Fruit fly (Drosophila melanogaster) whole organism, embryonic: ENCODE measurements around the gene Vha16-3.

Source experiments
- Awh ChIP-seq: fragments of 200-800 bp; sonication (Bioruptor generic); IDR thresholded peaks from 2 replicates; pipeline ENCODE4, ENCODE4 v1.3.6; 2022; ENCODE audit warnings: missing biosample characterization, missing genetic modification characterization
- BtbVII ChIP-seq: fragments of 200-800 bp; sonication (Bioruptor generic); optimal IDR thresholded peaks from 3 replicates; lab custom pipeline; 2017; ENCODE audit warnings: missing biosample characterization, mild to moderate bottlenecking, missing genetic modification characterization
- CG10274 ChIP-seq: fragments of 200-800 bp; sonication (Bioruptor generic); optimal IDR thresholded peaks from 3 replicates; lab custom pipeline; 2017; ENCODE audit warnings: missing biosample characterization, mild to moderate bottlenecking, missing genetic modification characterization
- CG1832 ChIP-seq: fragments of 200-800 bp; sonication (Bioruptor generic); optimal IDR thresholded peaks from 2 replicates; lab custom pipeline; 2017; ENCODE audit warnings: missing biosample characterization, mild to moderate bottlenecking, missing genetic modification characterization, inconsistent platforms
- CG30020 ChIP-seq: fragments of 200-800 bp; optimal IDR thresholded peaks from 2 replicates; lab custom pipeline; 2019; ENCODE audit warnings: missing biosample characterization, mild to moderate bottlenecking, missing genetic modification characterization, moderate library complexity
- CG33213 ChIP-seq: fragments of 200-800 bp; sonication (Bioruptor generic); optimal IDR thresholded peaks from 3 replicates; lab custom pipeline; 2016; ENCODE audit warnings: missing biosample characterization, missing genetic modification characterization
- CG4360 ChIP-seq: fragments of 200-800 bp; sonication (Bioruptor generic); IDR thresholded peaks from 2 replicates; pipeline ENCODE4 v1.3.6; 2022; ENCODE audit warnings: missing biosample characterization, missing genetic modification characterization
- CG4404 ChIP-seq: fragments of 200-800 bp; sonication (Bioruptor generic); IDR thresholded peaks from 2 replicates; pipeline ENCODE4 v1.3.6; 2022; ENCODE audit warnings: missing biosample characterization, missing genetic modification characterization
- CG4854 ChIP-seq: fragments of 200-800 bp; sonication (Bioruptor generic); optimal IDR thresholded peaks from 2 replicates; lab custom pipeline; 2016; ENCODE audit warnings: missing biosample characterization, missing genetic modification characterization, inconsistent platforms
- CG6791 ChIP-seq: fragments of 200-800 bp; sonication (Bioruptor generic); IDR thresholded peaks from 3 replicates; pipeline ENCODE4 v1.3.6; 2022; ENCODE audit warnings: missing biosample characterization, missing genetic modification characterization; ENCODE audit not compliant: partially characterized antibody
- CG7372 ChIP-seq: fragments of 200-800 bp; sonication (Bioruptor generic); IDR thresholded peaks from 2 replicates; pipeline ENCODE4 v1.3.6; 2022; ENCODE audit warnings: missing biosample characterization, missing genetic modification characterization
- CG8089 ChIP-seq: fragments of 200-800 bp; sonication (Bioruptor generic); optimal IDR thresholded peaks from 3 replicates; lab custom pipeline; 2016; ENCODE audit warnings: missing biosample characterization, missing genetic modification characterization
- CG9437 ChIP-seq: fragments of 200-800 bp; sonication (Bioruptor generic); optimal IDR thresholded peaks from 2 replicates; lab custom pipeline; 2018; ENCODE audit warnings: missing biosample characterization, mild to moderate bottlenecking, missing genetic modification characterization
- CHES-1-like ChIP-seq: fragments of 200-800 bp; sonication (Bioruptor generic); optimal IDR thresholded peaks from 2 replicates; lab custom pipeline; 2016; ENCODE audit warnings: missing biosample characterization, missing genetic modification characterization
- Doc2 ChIP-seq: fragments of 200-800 bp; sonication (Bioruptor generic); IDR thresholded peaks from 2 replicates; pipeline ENCODE4 v1.3.6; 2022; ENCODE audit warnings: missing biosample characterization, missing genetic modification characterization
- E2f2 ChIP-seq: fragments of 200-800 bp; sonication (Bioruptor generic); IDR thresholded peaks from 2 replicates; pipeline ENCODE4 v1.3.6; 2022; ENCODE audit warnings: missing biosample characterization, missing genetic modification characterization
- ERR ChIP-seq: fragments of 200-800 bp; sonication (Bioruptor generic); optimal IDR thresholded peaks from 2 replicates; lab custom pipeline; 2016; ENCODE audit warnings: missing biosample characterization, missing genetic modification characterization
- Fer1 ChIP-seq: fragments of 200-800 bp; sonication (Bioruptor generic); optimal IDR thresholded peaks from 2 replicates; lab custom pipeline; 2017; ENCODE audit warnings: missing biosample characterization, mild to moderate bottlenecking, missing genetic modification characterization
- Fer3 ChIP-seq: fragments of 200-800 bp; sonication (Bioruptor generic); optimal IDR thresholded peaks from 2 replicates; lab custom pipeline; 2018; ENCODE audit warnings: missing biosample characterization, mild to moderate bottlenecking, missing genetic modification characterization, moderate library complexity
- HLH54F ChIP-seq: fragments of 200-800 bp; sonication (Bioruptor generic); optimal IDR thresholded peaks from 3 replicates; lab custom pipeline; 2016; ENCODE audit warnings: missing biosample characterization, missing genetic modification characterization
- Hmr ChIP-seq: fragments of 200-800 bp; sonication (Bioruptor generic); optimal IDR thresholded peaks from 3 replicates; lab custom pipeline; 2017; ENCODE audit warnings: mild to moderate bottlenecking, missing biosample characterization, missing genetic modification reagents, missing genetic modification characterization
- Hr39 ChIP-seq: fragments of >200 bp; optimal IDR thresholded peaks from 2 replicates; lab custom pipeline; 2017
- MESR4 ChIP-seq: fragments of 200-800 bp; sonication (Bioruptor generic); optimal IDR thresholded peaks from 2 replicates; lab custom pipeline; 2018; ENCODE audit warnings: missing biosample characterization, mild to moderate bottlenecking, missing genetic modification characterization, moderate library complexity
- Neu2 ChIP-seq: fragments of 200-800 bp; sonication (Bioruptor generic); optimal IDR thresholded peaks from 3 replicates; lab custom pipeline; 2016; ENCODE audit warnings: missing biosample characterization, missing genetic modification characterization, borderline replicate concordance
- Nf-YA ChIP-seq: fragments of 200-800 bp; sonication (Bioruptor generic); IDR thresholded peaks from 2 replicates; pipeline ENCODE4 v1.3.6; 2022; ENCODE audit warnings: missing biosample characterization, missing genetic modification characterization
- Sox102F ChIP-seq: fragments of 200-800 bp; sonication (Bioruptor generic); optimal IDR thresholded peaks from 2 replicates; lab custom pipeline; 2018; ENCODE audit warnings: missing biosample characterization, mild to moderate bottlenecking, missing genetic modification characterization, moderate library complexity
- Stat92E ChIP-seq, 3 experiments: fragments of >200 bp in 2 of 3; fragments of 200-800 bp in 1 of 3; sonication (Bioruptor generic) in 1 of 3; optimal IDR thresholded peaks; 2 replicates each; lab custom pipeline; 2017 to 2019; ENCODE audit warnings: missing biosample characterization in 3 of 3, missing genetic modification characterization in 3 of 3, mild to moderate bottlenecking in 1 of 3, moderate library complexity in 1 of 3
- abd-A ChIP-seq: fragments of 200-800 bp; sonication (Bioruptor generic); optimal IDR thresholded peaks from 3 replicates; lab custom pipeline; 2019; ENCODE audit warnings: missing biosample characterization, mild to moderate bottlenecking, missing genetic modification characterization, moderate library complexity
- ac ChIP-seq: fragments of 200-800 bp; sonication (Bioruptor generic); optimal IDR thresholded peaks from 3 replicates; lab custom pipeline; 2017; ENCODE audit warnings: missing biosample characterization, mild to moderate bottlenecking, missing genetic modification characterization
- cg ChIP-seq: fragments of 200-800 bp; sonication (Bioruptor generic); optimal IDR thresholded peaks from 3 replicates; lab custom pipeline; 2019; ENCODE audit warnings: missing biosample characterization, mild to moderate bottlenecking, missing genetic modification characterization, moderate library complexity
- chif ChIP-seq, 2 experiments: fragments of 200-800 bp; sonication (Bioruptor generic); optimal IDR thresholded peaks; 3 replicates each; lab custom pipeline; 2016; ENCODE audit warnings: missing biosample characterization in 2 of 2, missing genetic modification characterization in 2 of 2
- crol ChIP-seq: fragments of 200-800 bp; sonication (Bioruptor generic); IDR thresholded peaks from 2 replicates; pipeline ENCODE4 v1.3.6; 2022; ENCODE audit warnings: missing biosample characterization, missing genetic modification characterization
- da ChIP-seq: fragments of 200-800 bp; sonication (Bioruptor generic); optimal IDR thresholded peaks from 2 replicates; lab custom pipeline; 2016; ENCODE audit warnings: missing biosample characterization, missing genetic modification characterization
- eve ChIP-seq, 2 experiments: fragments of >200 bp; optimal IDR thresholded peaks; 2 replicates each; lab custom pipeline; 2017; ENCODE audit warnings: missing biosample characterization in 2 of 2, missing genetic modification characterization in 2 of 2
- fd3F ChIP-seq: fragments of 200-800 bp; sonication (Bioruptor generic); optimal IDR thresholded peaks from 2 replicates; lab custom pipeline; 2018; ENCODE audit warnings: missing biosample characterization, mild to moderate bottlenecking, missing genetic modification characterization, moderate library complexity
- fd96Cb ChIP-seq: fragments of 200-800 bp; sonication (Bioruptor generic); optimal IDR thresholded peaks from 2 replicates; lab custom pipeline; 2018; ENCODE audit warnings: missing biosample characterization, mild to moderate bottlenecking, missing genetic modification characterization, moderate library complexity
- gsb ChIP-seq: fragments of 200-800 bp; sonication (Bioruptor generic); IDR thresholded peaks from 2 replicates; pipeline ENCODE4 v1.3.6; 2022; ENCODE audit warnings: missing biosample characterization, missing genetic modification characterization
- jumu ChIP-seq: fragments of 200-800 bp; sonication (Bioruptor generic); optimal IDR thresholded peaks from 3 replicates; lab custom pipeline; 2016; ENCODE audit warnings: missing biosample characterization, missing genetic modification characterization
- onecut ChIP-seq: fragments of 200-800 bp; sonication (Bioruptor generic); IDR thresholded peaks from 2 replicates; pipeline ENCODE4 v1.3.6; 2022; ENCODE audit warnings: missing biosample characterization, missing genetic modification characterization
- peb ChIP-seq: fragments of 200-800 bp; sonication (Bioruptor generic); IDR thresholded peaks from 2 replicates; pipeline ENCODE4 v1.3.6; 2022; ENCODE audit warnings: missing biosample characterization, missing genetic modification characterization
- pita ChIP-seq: fragments of 200-800 bp; sonication (Bioruptor generic); optimal IDR thresholded peaks from 2 replicates; lab custom pipeline; 2017; ENCODE audit warnings: missing biosample characterization, mild to moderate bottlenecking, missing genetic modification characterization
- pros ChIP-seq: fragments of 200-800 bp; sonication (Bioruptor generic); optimal IDR thresholded peaks from 3 replicates; lab custom pipeline; 2019; ENCODE audit warnings: missing biosample characterization, mild to moderate bottlenecking, missing genetic modification characterization, moderate library complexity
- sens ChIP-seq: fragments of 200-800 bp; sonication (Bioruptor generic); peaks from one replicate; lab custom pipeline; 2016; ENCODE audit warnings: missing biosample characterization, missing genetic modification characterization
- slou ChIP-seq: fragments of 200-800 bp; sonication (Bioruptor generic); optimal IDR thresholded peaks from 3 replicates; lab custom pipeline; 2016; ENCODE audit warnings: missing biosample characterization, missing genetic modification characterization
- so ChIP-seq: fragments of 200-800 bp; sonication (Bioruptor generic); IDR thresholded peaks from 3 replicates; pipeline ENCODE4 v1.3.6; 2022; ENCODE audit warnings: missing biosample characterization, missing genetic modification characterization
- stc ChIP-seq: fragments of 200-800 bp; sonication (Bioruptor generic); IDR thresholded peaks from 2 replicates; pipeline ENCODE4 v1.3.6; 2022; ENCODE audit warnings: missing biosample characterization, missing genetic modification characterization
- trem ChIP-seq: fragments of 200-800 bp; optimal IDR thresholded peaks from 3 replicates; lab custom pipeline; 2019; ENCODE audit warnings: missing biosample characterization, mild to moderate bottlenecking, missing genetic modification characterization, moderate library complexity
- ttk ChIP-seq: fragments of 200-800 bp; sonication (Bioruptor generic); IDR thresholded peaks from 2 replicates; pipeline ENCODE4 v2.1.2; 2022; ENCODE audit warnings: missing biosample characterization, missing genetic modification characterization
- vnd ChIP-seq: fragments of 200-800 bp; sonication (Bioruptor generic); IDR thresholded peaks from 3 replicates; pipeline ENCODE4 v1.3.6; 2022; ENCODE audit warnings: missing biosample characterization, missing genetic modification characterization; ENCODE audit not compliant: partially characterized antibody
- zf30C ChIP-seq: fragments of 200-800 bp; sonication (Bioruptor generic); optimal IDR thresholded peaks from 3 replicates; lab custom pipeline; 2018; ENCODE audit warnings: missing biosample characterization, mild to moderate bottlenecking, missing genetic modification characterization

Gene Vha16-3

dm6 chr3L:11491222-11491873 is 18.3 kb downstream of the Vha16-3 start (continued):
- TF ChIP-seq CG6791 (GFP tag; lab: Robert Waterston, UW) = no peak
- TF ChIP-seq trem (tag; lab: Kevin White, UChicago) = peak; percentile 14
- no peak for TF ChIP-seq slou (GFP tag; lab: Kevin White, UChicago)
- 0 out of 2 replicates have a peak, but pooled peaks have one; percentile 38 for TF ChIP-seq Awh (GFP tag; lab: Robert Waterston, UW)
- TF ChIP-seq sens (GFP tag; lab: Kevin White, UChicago) = peak; percentile 89
- peak; percentile 70; the same call in 1 of the 2 replicates for TF ChIP-seq ttk (GFP tag; lab: Robert Waterston, UW)
- no peak for TF ChIP-seq cg (GFP tag; lab: Kevin White, UChicago)
- TF ChIP-seq Nf-YA (GFP tag; lab: Robert Waterston, UW) = peak; percentile 39; the same call in 1 of the 2 replicates
- TF ChIP-seq CG9437 (GFP tag; lab: Kevin White, UChicago) = peak; percentile 43
- TF ChIP-seq CG4360 (GFP tag; lab: Robert Waterston, UW) = no peak
- TF ChIP-seq Fer3 (tag; lab: Kevin White, UChicago) = peak; percentile 72
- TF ChIP-seq CG30020 (tag; lab: Kevin White, UChicago) = no peak
- peak; percentile 1 for TF ChIP-seq CG33213
- TF ChIP-seq CHES-1-like = peak; percentile 71
- TF ChIP-seq chif (GFP tag; optimal IDR thresholded peaks at IDR 0.05; lab: Kevin White, UChicago) = peak; percentile 1 to 53
- peak; percentile 65 for TF ChIP-seq gsb (GFP tag; lab: Robert Waterston, UW)
- no peak for TF ChIP-seq da (GFP tag; lab: Kevin White, UChicago)
- no peak for TF ChIP-seq ac
- peak; percentile 67 for TF ChIP-seq Sox102F (GFP tag; lab: Kevin White, UChicago)
- no peak for TF ChIP-seq HLH54F
- no peak for TF ChIP-seq eve (GFP tag; optimal IDR thresholded peaks at IDR 0.05; lab: Kevin White, UChicago)
- TF ChIP-seq E2f2 (GFP tag; lab: Robert Waterston, UW) = no peak; the same call in 1 of the 2 replicates
- TF ChIP-seq crol (GFP tag; lab: Robert Waterston, UW) = peak; percentile 25; the same call in 1 of the 2 replicates
- no peak for TF ChIP-seq vnd
- peak; percentile 57 for TF ChIP-seq pros (GFP tag; lab: Kevin White, UChicago)
- TF ChIP-seq peb (GFP tag; lab: Robert Waterston, UW) = 0 out of 2 replicates have a peak, but pooled peaks have one; percentile 12
- peak; percentile 30 for TF ChIP-seq CG10274 (GFP tag; lab: Kevin White, UChicago)
- TF ChIP-seq Fer1 = peak; percentile 62
- peak; percentile 31 for TF ChIP-seq jumu (GFP tag; lab: Kevin White, UChicago)
- TF ChIP-seq abd-A (tag; lab: Kevin White, UChicago) = no peak
- no peak for TF ChIP-seq Hr39 (lab: Kevin White, UChicago)
- TF ChIP-seq fd3F (GFP tag; lab: Kevin White, UChicago) = peak; percentile 65
- peak; percentile 67; the same call in 2 of the 3 replicates for TF ChIP-seq so (GFP tag; lab: Robert Waterston, UW)
- peak; percentile 64 for TF ChIP-seq Hmr
- TF ChIP-seq ERR (GFP tag; lab: Kevin White, UChicago) = peak; percentile 23
- peak; percentile 21 for TF ChIP-seq CG1832 (GFP tag; lab: Kevin White, UChicago)
- TF ChIP-seq Neu2 (GFP tag; lab: Kevin White, UChicago) = no peak
- TF ChIP-seq fd96Cb (tag; lab: Kevin White, UChicago) = peak; percentile 50
- TF ChIP-seq onecut (GFP tag; lab: Robert Waterston, UW) = peak; percentile 42; the same call in 1 of the 2 replicates
- no peak for TF ChIP-seq zf30C (GFP tag; lab: Kevin White, UChicago)
- TF ChIP-seq CG8089 (GFP tag; lab: Kevin White, UChicago) = no peak
- no peak; the same call in 1 of the 2 replicates for TF ChIP-seq CG4404 (GFP tag; lab: Robert Waterston, UW)
- TF ChIP-seq stc (GFP tag; lab: Robert Waterston, UW) = peak; percentile 53; the same call in 1 of the 2 replicates
- TF ChIP-seq BtbVII (GFP tag; lab: Kevin White, UChicago) = peak; percentile 61
- TF ChIP-seq MESR4 (GFP tag; lab: Kevin White, UChicago) = no peak
- no peak for TF ChIP-seq pita
- peak; percentile 67; the same call in 1 of the 2 replicates for TF ChIP-seq CG7372 (GFP tag; lab: Robert Waterston, UW)
- no peak for TF ChIP-seq Doc2
- peak in 1 of 3 experiments; percentile 27 for TF ChIP-seq Stat92E (GFP tag; optimal IDR thresholded peaks at IDR 0.05; lab: Kevin White, UChicago)
- no peak for TF ChIP-seq CG4854 (GFP tag; lab: Kevin White, UChicago)
